Fruit fly (Drosophila melanogaster) whole organism, embryonic: ENCODE results near the gene CG12945.

ENCODE experiments used
- Asciz ChIP-seq: fragments of 200-800 bp; sonication (Bioruptor generic); optimal IDR thresholded peaks from 2 replicates; lab custom pipeline; 2017; ENCODE audit warnings: missing biosample characterization, mild to moderate bottlenecking, missing genetic modification characterization, missing genetic modification reagents
- CG10267 ChIP-seq: fragments of 200-800 bp; sonication (Bioruptor generic); optimal IDR thresholded peaks from 2 replicates; lab custom pipeline; 2018; ENCODE audit warnings: missing biosample characterization, mild to moderate bottlenecking, missing genetic modification characterization, moderate library complexity
- CG12219 ChIP-seq: fragments of 200-800 bp; sonication (Bioruptor generic); optimal IDR thresholded peaks from 3 replicates; lab custom pipeline; 2018; ENCODE audit warnings: missing biosample characterization, mild to moderate bottlenecking, missing genetic modification characterization
- CG12744 ChIP-seq: fragments of 200-800 bp; sonication (Bioruptor generic); optimal IDR thresholded peaks from 2 replicates; lab custom pipeline; 2016; ENCODE audit warnings: missing biosample characterization, missing genetic modification characterization
- CG14860 ChIP-seq: fragments of 200-800 bp; sonication (Bioruptor generic); IDR thresholded peaks from 3 replicates; pipeline ENCODE4 v1.3.6; 2022; ENCODE audit warnings: missing biosample characterization, missing genetic modification characterization; ENCODE audit not compliant: partially characterized antibody
- CG1529 ChIP-seq: fragments of 200-800 bp; sonication (Bioruptor generic); optimal IDR thresholded peaks from 3 replicates; lab custom pipeline; 2018; ENCODE audit warnings: missing biosample characterization, missing genetic modification characterization
- CG16813 ChIP-seq: fragments of 200-800 bp; sonication (Bioruptor generic); IDR thresholded peaks from 3 replicates; pipeline ENCODE4 v1.3.6; 2022; ENCODE audit warnings: missing biosample characterization, missing genetic modification characterization; ENCODE audit not compliant: partially characterized antibody
- CG17186 ChIP-seq: fragments of 200-800 bp; sonication (Bioruptor generic); optimal IDR thresholded peaks from 3 replicates; lab custom pipeline; 2017; ENCODE audit warnings: missing biosample characterization, missing genetic modification reagents, missing genetic modification characterization
- CG3163 ChIP-seq: fragments of 200-800 bp; sonication (Bioruptor generic); optimal IDR thresholded peaks from 3 replicates; lab custom pipeline; 2016; ENCODE audit warnings: missing biosample characterization, missing genetic modification characterization
- CG3847 ChIP-seq: fragments of 200-800 bp; sonication (Bioruptor generic); IDR thresholded peaks from 2 replicates; pipeline ENCODE4 v1.3.6; 2022; ENCODE audit warnings: missing biosample characterization, missing genetic modification characterization
- CG4360 ChIP-seq: fragments of 200-800 bp; sonication (Bioruptor generic); IDR thresholded peaks from 2 replicates; pipeline ENCODE4 v1.3.6; 2022; ENCODE audit warnings: missing biosample characterization, missing genetic modification characterization
- CG5180 ChIP-seq: fragments of 200-800 bp; sonication (Bioruptor generic); optimal IDR thresholded peaks from 3 replicates; lab custom pipeline; 2017; ENCODE audit warnings: missing biosample characterization, missing genetic modification characterization, mild to moderate bottlenecking, moderate library complexity, missing genetic modification reagents
- CG6683 ChIP-seq: fragments of 200-800 bp; sonication (Bioruptor generic); optimal IDR thresholded peaks from 2 replicates; lab custom pipeline; 2017; ENCODE audit warnings: missing biosample characterization, mild to moderate bottlenecking, missing genetic modification characterization, missing genetic modification reagents
- CG6791 ChIP-seq: fragments of 200-800 bp; sonication (Bioruptor generic); IDR thresholded peaks from 3 replicates; pipeline ENCODE4 v1.3.6; 2022; ENCODE audit warnings: missing biosample characterization, missing genetic modification characterization; ENCODE audit not compliant: partially characterized antibody
- CG7556 ChIP-seq: fragments of 200-800 bp; sonication (Bioruptor generic); optimal IDR thresholded peaks from 2 replicates; lab custom pipeline; 2017; ENCODE audit warnings: missing biosample characterization, mild to moderate bottlenecking, missing genetic modification characterization
- CG7963 ChIP-seq: fragments of 200-800 bp; sonication (Bioruptor generic); IDR thresholded peaks from 3 replicates; pipeline ENCODE4 v1.3.6; 2022; ENCODE audit warnings: missing biosample characterization, missing genetic modification characterization; ENCODE audit not compliant: partially characterized antibody
- CG8290 ChIP-seq, 3 experiments: fragments of 200-800 bp; sonication (Bioruptor generic); optimal IDR thresholded peaks; 2 replicates each; lab custom pipeline; 2016 to 2019; ENCODE audit warnings: missing biosample characterization in 3 of 3, missing genetic modification characterization in 3 of 3, mild to moderate bottlenecking in 2 of 3, moderate library complexity in 1 of 3
- CG9932 ChIP-seq: fragments of 200-800 bp; sonication (Bioruptor generic); IDR thresholded peaks from 2 replicates; pipeline ENCODE4 v1.3.6; 2022; ENCODE audit warnings: missing biosample characterization, missing genetic modification characterization
- CTCF ChIP-seq: fragments of 200-800 bp; sonication (Bioruptor generic); optimal IDR thresholded peaks from 2 replicates; lab custom pipeline; 2017; ENCODE audit warnings: missing biosample characterization, mild to moderate bottlenecking, missing genetic modification characterization, moderate library complexity
- D19B ChIP-seq: fragments of 200-800 bp; sonication (Bioruptor generic); optimal IDR thresholded peaks from 2 replicates; lab custom pipeline; 2017; ENCODE audit warnings: missing biosample characterization, mild to moderate bottlenecking, missing genetic modification characterization
- Fer2 ChIP-seq: fragments of 200-800 bp; sonication (Bioruptor generic); optimal IDR thresholded peaks from 2 replicates; lab custom pipeline; 2018; ENCODE audit warnings: missing biosample characterization, mild to moderate bottlenecking, missing genetic modification characterization, moderate library complexity
- Hr78 ChIP-seq, 2 experiments: fragments of 200-800 bp in 1 of 2; fragments of >200 bp in 1 of 2; sonication (Bioruptor generic) in 1 of 2; optimal IDR thresholded peaks; 2 replicates each; lab custom pipeline; 2017 to 2019; ENCODE audit warnings: missing biosample characterization in 2 of 2, missing genetic modification characterization in 2 of 2, mild to moderate bottlenecking in 1 of 2, moderate library complexity in 1 of 2
- Jarid2 ChIP-seq: fragments of 200-800 bp; sonication (Bioruptor generic); optimal IDR thresholded peaks from 3 replicates; lab custom pipeline; 2017; ENCODE audit warnings: mild to moderate bottlenecking, missing biosample characterization, missing genetic modification reagents, missing genetic modification characterization
- Meics ChIP-seq: fragments of 200-800 bp; sonication (Bioruptor generic); optimal IDR thresholded peaks from 2 replicates; lab custom pipeline; 2017; ENCODE audit warnings: missing biosample characterization, mild to moderate bottlenecking, missing genetic modification characterization
- Mes4 ChIP-seq: fragments of 200-800 bp; sonication (Bioruptor generic); optimal IDR thresholded peaks from 2 replicates; lab custom pipeline; 2016; ENCODE audit warnings: missing biosample characterization, missing genetic modification characterization
- NC2α ChIP-seq: fragments of 200-800 bp; sonication (Bioruptor generic); optimal IDR thresholded peaks from 2 replicates; lab custom pipeline; 2016; ENCODE audit warnings: missing biosample characterization, missing genetic modification characterization
- Oaz ChIP-seq: fragments of 200-800 bp; sonication (Bioruptor generic); IDR thresholded peaks from 2 replicates; pipeline ENCODE4 v1.3.6; 2022; ENCODE audit warnings: missing biosample characterization, missing genetic modification characterization
- Opbp ChIP-seq: fragments of 200-800 bp; sonication (Bioruptor generic); IDR thresholded peaks from 3 replicates; pipeline ENCODE4 v1.3.6; 2022; ENCODE audit warnings: missing biosample characterization, missing genetic modification characterization; ENCODE audit not compliant: partially characterized antibody
- Optix ChIP-seq: fragments of 200-800 bp; sonication (Bioruptor generic); IDR thresholded peaks from 3 replicates; pipeline ENCODE4 v1.3.6; 2022; ENCODE audit warnings: missing biosample characterization, missing genetic modification characterization
- Stat92E ChIP-seq, 3 experiments: fragments of >200 bp in 2 of 3; fragments of 200-800 bp in 1 of 3; sonication (Bioruptor generic) in 1 of 3; optimal IDR thresholded peaks; 2 replicates each; lab custom pipeline; 2017 to 2019; ENCODE audit warnings: missing biosample characterization in 3 of 3, missing genetic modification characterization in 3 of 3, mild to moderate bottlenecking in 1 of 3, moderate library complexity in 1 of 3
- Usf ChIP-seq: fragments of 200-800 bp; sonication (Bioruptor generic); optimal IDR thresholded peaks from 2 replicates; lab custom pipeline; 2017; ENCODE audit warnings: missing genotype, missing biosample characterization, missing genetic modification characterization
- chn ChIP-seq: fragments of 200-800 bp; sonication (Bioruptor generic); optimal IDR thresholded peaks from 2 replicates; lab custom pipeline; 2016; ENCODE audit warnings: missing biosample characterization, missing genetic modification characterization
- ci ChIP-seq: fragments of 200-800 bp; sonication (Bioruptor generic); IDR thresholded peaks from 3 replicates; pipeline ENCODE4 v1.3.6; 2022; ENCODE audit warnings: missing biosample characterization, missing genetic modification characterization
- danr ChIP-seq: fragments of 200-800 bp; sonication (Bioruptor generic); IDR thresholded peaks from 2 replicates; pipeline ENCODE4 v1.3.6; 2022; ENCODE audit warnings: missing biosample characterization, missing genetic modification characterization
- ftz-f1 ChIP-seq: fragments of 200-800 bp; sonication (Bioruptor generic); optimal IDR thresholded peaks from 2 replicates; lab custom pipeline; 2016; ENCODE audit warnings: missing biosample characterization, missing genetic modification characterization
- grn ChIP-seq: fragments of 200-800 bp; sonication (Bioruptor generic); optimal IDR thresholded peaks from 3 replicates; lab custom pipeline; 2017; ENCODE audit warnings: missing biosample characterization, missing genetic modification characterization
- jing ChIP-seq: fragments of 200-800 bp; sonication (Bioruptor generic); optimal IDR thresholded peaks from 2 replicates; lab custom pipeline; 2018; ENCODE audit warnings: missing biosample characterization, mild to moderate bottlenecking, missing genetic modification characterization
- knrl ChIP-seq: fragments of 200-800 bp; sonication (Bioruptor generic); IDR thresholded peaks from 3 replicates; pipeline ENCODE4 v1.3.6; 2022; ENCODE audit warnings: missing biosample characterization, missing genetic modification characterization; ENCODE audit not compliant: partially characterized antibody
- lbe ChIP-seq: fragments of 200-800 bp; sonication (Bioruptor generic); optimal IDR thresholded peaks from 2 replicates; lab custom pipeline; 2016; ENCODE audit warnings: missing biosample characterization, mild to moderate bottlenecking, missing genetic modification characterization
- oc ChIP-seq: fragments of 200-800 bp; sonication (Bioruptor generic); optimal IDR thresholded peaks from 2 replicates; lab custom pipeline; 2018; ENCODE audit warnings: missing biosample characterization, mild to moderate bottlenecking, missing genetic modification characterization, moderate library complexity
- pb ChIP-seq: fragments of 200-800 bp; sonication (Bioruptor generic); optimal IDR thresholded peaks from 3 replicates; lab custom pipeline; 2016; ENCODE audit warnings: missing biosample characterization, missing genetic modification characterization
- pita ChIP-seq: fragments of 200-800 bp; sonication (Bioruptor generic); optimal IDR thresholded peaks from 2 replicates; lab custom pipeline; 2017; ENCODE audit warnings: missing biosample characterization, mild to moderate bottlenecking, missing genetic modification characterization
- sim ChIP-seq: fragments of 200-800 bp; sonication (Bioruptor generic); IDR thresholded peaks from 2 replicates; pipeline ENCODE4 v1.3.6; 2022; ENCODE audit warnings: missing biosample characterization, missing genetic modification characterization
- slbo ChIP-seq: fragments of 200-800 bp; sonication (Bioruptor generic); IDR thresholded peaks from 2 replicates; pipeline ENCODE4 v1.3.6; 2022; ENCODE audit warnings: missing biosample characterization, missing genetic modification characterization
- sr ChIP-seq: fragments of 200-800 bp; sonication (Bioruptor generic); IDR thresholded peaks from 3 replicates; pipeline ENCODE4 v1.3.6; 2022; ENCODE audit warnings: missing biosample characterization, missing genetic modification characterization
- tll ChIP-seq, 2 experiments: fragments of 200-800 bp in 1 of 2; fragments of >200 bp in 1 of 2; sonication (Bioruptor generic) in 1 of 2; optimal IDR thresholded peaks; 2 replicates each; lab custom pipeline; 2017 to 2019; ENCODE audit warnings: missing biosample characterization in 2 of 2, missing genetic modification characterization in 2 of 2, mild to moderate bottlenecking in 1 of 2, moderate library complexity in 1 of 2
- vnd ChIP-seq: fragments of 200-800 bp; sonication (Bioruptor generic); IDR thresholded peaks from 3 replicates; pipeline ENCODE4 v1.3.6; 2022; ENCODE audit warnings: missing biosample characterization, missing genetic modification characterization; ENCODE audit not compliant: partially characterized antibody
- zfh1 ChIP-seq: fragments of 200-800 bp; sonication (Bioruptor generic); IDR thresholded peaks from 3 replicates; pipeline ENCODE4 v1.3.6; 2022; ENCODE audit warnings: missing biosample characterization, missing genetic modification characterization
- zfh2 ChIP-seq: fragments of 200-800 bp; sonication (Bioruptor generic); optimal IDR thresholded peaks from 2 replicates; lab custom pipeline; 2016; ENCODE audit warnings: missing biosample characterization, missing genetic modification characterization

Gene CG12945

dm6 chr3R:9771519-9771972, 19.5 kb downstream of the CG12945 start, which contains the start of gene CG9471 (continued):
- TF ChIP-seq CG3847: peak; percentile 89
- no peak for TF ChIP-seq pita
- peak; percentile 81 for TF ChIP-seq Asciz (GFP tag; lab: Kevin White, UChicago)
- no peak for TF ChIP-seq vnd (GFP tag; lab: Robert Waterston, UW)
- peak; percentile 73 for TF ChIP-seq sim (GFP tag; lab: Robert Waterston, UW)
- no peak for TF ChIP-seq tll (GFP tag; optimal IDR thresholded peaks at IDR 0.05; lab: Kevin White, UChicago)
- peak; percentile 90 for TF ChIP-seq CG7556 (GFP tag; lab: Kevin White, UChicago)
- peak; percentile 90 for TF ChIP-seq chn (GFP tag; lab: Kevin White, UChicago)
- peak; percentile 96 for TF ChIP-seq slbo (GFP tag; lab: Robert Waterston, UW)
- peak; percentile 80 for TF ChIP-seq CG1529 (GFP tag; lab: Kevin White, UChicago)
- peak; percentile 26 for TF ChIP-seq CTCF (GFP tag; lab: Kevin White, UChicago)
- TF ChIP-seq Mes4: peak; percentile 83
- peak; percentile 93 for TF ChIP-seq CG9932
- TF ChIP-seq NC2α (GFP tag; lab: Kevin White, UChicago): peak; percentile 76
- peak; percentile 73 for TF ChIP-seq Usf (GFP tag; lab: Kevin White, UChicago)
- TF ChIP-seq oc: peak; percentile 83
- TF ChIP-seq Fer2 (tag; lab: Kevin White, UChicago): peak; percentile 85
- TF ChIP-seq Oaz (GFP tag; lab: Robert Waterston, UW): peak; percentile 80
- TF ChIP-seq danr (GFP tag; lab: Robert Waterston, UW): peak; percentile 74
- peak; percentile 73 for TF ChIP-seq pb
- TF ChIP-seq CG10267: peak; percentile 89
- peak; percentile 90 for TF ChIP-seq zfh1
- TF ChIP-seq CG6791 (GFP tag; lab: Robert Waterston, UW): no peak
- peak; percentile 86 for TF ChIP-seq CG12219 (GFP tag; lab: Kevin White, UChicago)
- TF ChIP-seq CG5180 (GFP tag; lab: Kevin White, UChicago): peak; percentile 70
- TF ChIP-seq CG8290 (GFP tag; optimal IDR thresholded peaks at IDR 0.05; lab: Kevin White, UChicago): peak; percentile 81
- peak in 1 of 2 experiments; percentile 79 for TF ChIP-seq CG8290 (tag; optimal IDR thresholded peaks at IDR 0.05; lab: Kevin White, UChicago)
- peak; percentile 29 for TF ChIP-seq ftz-f1 (GFP tag; lab: Kevin White, UChicago)
- peak in 1 of 2 experiments; percentile 73 for TF ChIP-seq Hr78 (GFP tag; optimal IDR thresholded peaks at IDR 0.05; lab: Kevin White, UChicago)
- peak; percentile 48; the same call in 1 of the 3 replicates for TF ChIP-seq sr (GFP tag; lab: Robert Waterston, UW)
- TF ChIP-seq ci: peak; percentile 94
- peak; percentile 61 for TF ChIP-seq CG4360 (GFP tag; lab: Robert Waterston, UW)
- TF ChIP-seq CG6683 (GFP tag; lab: Kevin White, UChicago): peak; percentile 85
- TF ChIP-seq Jarid2 (GFP tag; lab: Kevin White, UChicago): peak; percentile 62
- peak; percentile 85 for TF ChIP-seq zfh2
- no peak for TF ChIP-seq CG14860 (GFP tag; lab: Robert Waterston, UW)
- TF ChIP-seq Optix (GFP tag; lab: Robert Waterston, UW): peak; percentile 48; the same call in 1 of the 3 replicates
- no peak for TF ChIP-seq knrl (GFP tag; lab: Robert Waterston, UW)
- peak; percentile 96 for TF ChIP-seq lbe (GFP tag; lab: Kevin White, UChicago)
- TF ChIP-seq CG7963 (GFP tag; lab: Robert Waterston, UW): no peak
- 0 out of 3 replicates have a peak, but pooled peaks have one; percentile 24 for TF ChIP-seq CG16813 (GFP tag; lab: Robert Waterston, UW)
- peak; percentile 78 for TF ChIP-seq D19B (GFP tag; lab: Kevin White, UChicago)
- TF ChIP-seq Opbp (GFP tag; lab: Robert Waterston, UW): no peak
- peak in 1 of 3 experiments; percentile 71 for TF ChIP-seq Stat92E (GFP tag; optimal IDR thresholded peaks at IDR 0.05; lab: Kevin White, UChicago)
- peak; percentile 82 for TF ChIP-seq grn (GFP tag; lab: Kevin White, UChicago)
- TF ChIP-seq CG3163 (GFP tag; lab: Kevin White, UChicago): peak; percentile 57
- peak; percentile 16 for TF ChIP-seq CG17186 (GFP tag; lab: Kevin White, UChicago)
- peak; percentile 83 for TF ChIP-seq CG12744
- TF ChIP-seq jing (GFP tag; lab: Kevin White, UChicago): no peak
- peak; percentile 93 for TF ChIP-seq Meics (GFP tag; lab: Kevin White, UChicago)
